Fruit fly (Drosophila melanogaster) whole organism, embryonic: ENCODE data around the gene CG31548.

Experiments
- Ada2b ChIP-seq: fragments of 200-800 bp; sonication (Bioruptor generic); IDR thresholded peaks from 2 replicates; pipeline ENCODE4 v1.3.6; 2022; ENCODE audit warnings: missing biosample characterization, missing genetic modification characterization
- Blimp-1 ChIP-seq: fragments of 200-800 bp; sonication (Bioruptor generic); optimal IDR thresholded peaks from 3 replicates; lab custom pipeline; 2018; ENCODE audit warnings: missing biosample characterization, missing genetic modification characterization, mild to moderate bottlenecking, moderate library complexity, missing genetic modification reagents
- CG10959 ChIP-seq: fragments of 200-800 bp; sonication (Bioruptor generic); IDR thresholded peaks from 2 replicates; pipeline ENCODE4 v1.3.6; 2022; ENCODE audit warnings: missing biosample characterization, missing genetic modification characterization
- CG12071 ChIP-seq: fragments of 200-800 bp; sonication (Bioruptor generic); optimal IDR thresholded peaks from 3 replicates; lab custom pipeline; 2018; ENCODE audit warnings: missing biosample characterization, mild to moderate bottlenecking, missing genetic modification characterization
- CG13424 ChIP-seq: fragments of 200-800 bp; sonication (Bioruptor generic); optimal IDR thresholded peaks from 2 replicates; lab custom pipeline; 2019; ENCODE audit warnings: missing biosample characterization, mild to moderate bottlenecking, missing genetic modification characterization, moderate library complexity
- CG15073 ChIP-seq: fragments of 200-800 bp; sonication (Bioruptor generic); optimal IDR thresholded peaks from 2 replicates; lab custom pipeline; 2016; ENCODE audit warnings: missing biosample characterization, missing genetic modification characterization
- CG17912 ChIP-seq: fragments of 200-800 bp; sonication (Bioruptor generic); optimal IDR thresholded peaks from 2 replicates; lab custom pipeline; 2018; ENCODE audit warnings: missing biosample characterization, mild to moderate bottlenecking, missing genetic modification characterization
- CG1832 ChIP-seq: fragments of 200-800 bp; sonication (Bioruptor generic); optimal IDR thresholded peaks from 2 replicates; lab custom pipeline; 2017; ENCODE audit warnings: missing biosample characterization, mild to moderate bottlenecking, missing genetic modification characterization, inconsistent platforms
- CG18599 ChIP-seq: fragments of 200-800 bp; sonication (Bioruptor generic); optimal IDR thresholded peaks from 3 replicates; lab custom pipeline; 2017; ENCODE audit warnings: missing biosample characterization, missing genetic modification characterization, mild to moderate bottlenecking, moderate library complexity, missing genetic modification reagents
- CG18764 ChIP-seq: fragments of 200-800 bp; sonication (Bioruptor generic); optimal IDR thresholded peaks from 3 replicates; lab custom pipeline; 2016; ENCODE audit warnings: missing biosample characterization, missing genetic modification characterization
- CG2129 ChIP-seq: fragments of 200-800 bp; sonication (Bioruptor generic); IDR thresholded peaks from 2 replicates; pipeline ENCODE4 v1.3.6; 2022; ENCODE audit warnings: missing biosample characterization, missing genetic modification characterization; ENCODE audit not compliant: partially characterized antibody
- CG3065 ChIP-seq: fragments of 200-800 bp; sonication (Bioruptor generic); optimal IDR thresholded peaks from 2 replicates; lab custom pipeline; 2016; ENCODE audit warnings: missing biosample characterization, missing genetic modification characterization
- CG4404 ChIP-seq: fragments of 200-800 bp; sonication (Bioruptor generic); IDR thresholded peaks from 2 replicates; pipeline ENCODE4 v1.3.6; 2022; ENCODE audit warnings: missing biosample characterization, missing genetic modification characterization
- CG4854 ChIP-seq: fragments of 200-800 bp; sonication (Bioruptor generic); optimal IDR thresholded peaks from 2 replicates; lab custom pipeline; 2016; ENCODE audit warnings: missing biosample characterization, missing genetic modification characterization, inconsistent platforms
- CG8478 ChIP-seq: fragments of >200 bp; optimal IDR thresholded peaks from 2 replicates; lab custom pipeline; 2018
- CG9797 ChIP-seq: fragments of 200-800 bp; sonication (Bioruptor generic); optimal IDR thresholded peaks from 3 replicates; lab custom pipeline; 2018; ENCODE audit warnings: missing biosample characterization, mild to moderate bottlenecking, missing genetic modification characterization
- CrebB ChIP-seq: fragments of 200-800 bp; sonication (Bioruptor generic); optimal IDR thresholded peaks from 3 replicates; lab custom pipeline; 2018; ENCODE audit warnings: missing biosample characterization, mild to moderate bottlenecking, missing genetic modification characterization
- Dad ChIP-seq: fragments of 200-800 bp; sonication (Bioruptor generic); optimal IDR thresholded peaks from 3 replicates; lab custom pipeline; 2016; ENCODE audit warnings: missing biosample characterization, missing genetic modification characterization
- Dll ChIP-seq: fragments of 200-800 bp; sonication (Bioruptor generic); IDR thresholded peaks from 4 replicates; pipeline ENCODE4 v1.3.6; 2022; ENCODE audit warnings: missing biosample characterization, missing genetic modification characterization; ENCODE audit not compliant: partially characterized antibody
- Doc2 ChIP-seq: fragments of 200-800 bp; sonication (Bioruptor generic); IDR thresholded peaks from 2 replicates; pipeline ENCODE4 v1.3.6; 2022; ENCODE audit warnings: missing biosample characterization, missing genetic modification characterization
- Dref ChIP-seq: fragments of 200-800 bp; sonication (Bioruptor generic); IDR thresholded peaks from 2 replicates; pipeline ENCODE4 v1.3.6; 2022; ENCODE audit warnings: missing biosample characterization, missing genetic modification characterization
- GATAe ChIP-seq: fragments of 200-800 bp; sonication (Bioruptor generic); conservative IDR thresholded peaks from 2 replicates; pipeline ENCODE4 v1.3.6; 2022; ENCODE audit warnings: missing biosample characterization, missing genetic modification characterization
- Gug ChIP-seq: fragments of 200-800 bp; sonication (Bioruptor generic); IDR thresholded peaks from 4 replicates; pipeline ENCODE4 v1.3.6; 2022; ENCODE audit warnings: missing biosample characterization, missing genetic modification characterization
- H2.0 ChIP-seq: fragments of 200-800 bp; sonication (Bioruptor generic); IDR thresholded peaks from 2 replicates; pipeline ENCODE4 v1.3.6; 2022; ENCODE audit warnings: missing biosample characterization, missing genetic modification characterization
- HmgD ChIP-seq: fragments of 200-800 bp; sonication (Bioruptor generic); optimal IDR thresholded peaks from 3 replicates; lab custom pipeline; 2016; ENCODE audit warnings: missing biosample characterization, missing genetic modification characterization
- Hr51 ChIP-seq, 2 experiments: fragments of 200-800 bp; sonication (Bioruptor generic); optimal IDR thresholded peaks; 2 replicates in 1 of 2; 3 replicates in 1 of 2; lab custom pipeline; 2016 to 2018; ENCODE audit warnings: missing biosample characterization in 2 of 2, missing genetic modification characterization in 2 of 2, mild to moderate bottlenecking in 1 of 2, moderate library complexity in 1 of 2
- Max ChIP-seq: fragments of 200-800 bp; sonication (Bioruptor generic); optimal IDR thresholded peaks from 2 replicates; lab custom pipeline; 2016; ENCODE audit warnings: missing biosample characterization, mild to moderate bottlenecking, missing genetic modification characterization
- Mes4 ChIP-seq: fragments of 200-800 bp; sonication (Bioruptor generic); optimal IDR thresholded peaks from 2 replicates; lab custom pipeline; 2016; ENCODE audit warnings: missing biosample characterization, missing genetic modification characterization
- NK7.1 ChIP-seq: fragments of 200-800 bp; sonication (Bioruptor generic); optimal IDR thresholded peaks from 3 replicates; lab custom pipeline; 2016; ENCODE audit warnings: missing biosample characterization, missing genetic modification characterization
- Oli ChIP-seq: fragments of 200-800 bp; sonication (Bioruptor generic); optimal IDR thresholded peaks from 2 replicates; lab custom pipeline; 2018; ENCODE audit warnings: missing biosample characterization, mild to moderate bottlenecking, missing genetic modification characterization, moderate library complexity
- Trl ChIP-seq, 3 experiments: fragments of >200 bp in 2 of 3; fragments of 200-800 bp in 1 of 3; sonication (Bioruptor generic) in 1 of 3; optimal IDR thresholded peaks; 2 replicates in 1 of 3; 3 replicates in 2 of 3; lab custom pipeline; 2016 to 2017; ENCODE audit warnings: missing biosample characterization in 1 of 3, missing genetic modification characterization in 1 of 3
- Xrp1 ChIP-seq: fragments of 200-800 bp; sonication (Bioruptor generic); IDR thresholded peaks from 2 replicates; pipeline ENCODE4 v1.3.6; 2022; ENCODE audit warnings: missing biosample characterization, missing genetic modification characterization
- ara ChIP-seq: fragments of 200-800 bp; sonication (Bioruptor generic); IDR thresholded peaks from 2 replicates; pipeline ENCODE4 v1.3.6; 2022; ENCODE audit warnings: missing biosample characterization, missing genetic modification characterization
- ash1 ChIP-seq: fragments of 200-800 bp; sonication (Bioruptor generic); optimal IDR thresholded peaks from 2 replicates; lab custom pipeline; 2018; ENCODE audit warnings: missing biosample characterization, mild to moderate bottlenecking, missing genetic modification characterization
- bowl ChIP-seq: fragments of 200-800 bp; sonication (Bioruptor generic); IDR thresholded peaks from 2 replicates; pipeline ENCODE4 v1.3.6; 2022; ENCODE audit warnings: missing biosample characterization, missing genetic modification characterization
- caup ChIP-seq: fragments of 200-800 bp; sonication (Bioruptor generic); optimal IDR thresholded peaks from 3 replicates; lab custom pipeline; 2017; ENCODE audit warnings: missing biosample characterization, mild to moderate bottlenecking, missing genetic modification characterization, moderate library complexity; ENCODE audit not compliant: severe bottlenecking
- da ChIP-seq: fragments of 200-800 bp; sonication (Bioruptor generic); optimal IDR thresholded peaks from 2 replicates; lab custom pipeline; 2016; ENCODE audit warnings: missing biosample characterization, missing genetic modification characterization
- dan ChIP-seq: fragments of 200-800 bp; sonication (Bioruptor generic); IDR thresholded peaks from 2 replicates; pipeline ENCODE4 v1.3.6; 2022; ENCODE audit warnings: missing biosample characterization, missing genetic modification characterization
- dmrt99B ChIP-seq: fragments of 200-800 bp; sonication (Bioruptor generic); optimal IDR thresholded peaks from 2 replicates; lab custom pipeline; 2018; ENCODE audit warnings: missing biosample characterization, mild to moderate bottlenecking, missing genetic modification characterization, moderate library complexity
- emc ChIP-seq: fragments of 200-800 bp; sonication (Bioruptor generic); optimal IDR thresholded peaks from 2 replicates; lab custom pipeline; 2016; ENCODE audit warnings: missing biosample characterization, missing genetic modification characterization
- h ChIP-seq: fragments of >200 bp; optimal IDR thresholded peaks from 2 replicates; lab custom pipeline; 2017
- insv ChIP-seq, 2 experiments: fragments of 200-800 bp; sonication (Bioruptor generic); optimal IDR thresholded peaks; 3 replicates each; lab custom pipeline; 2016 to 2018; ENCODE audit warnings: missing biosample characterization in 2 of 2, missing genetic modification characterization in 2 of 2
- ken ChIP-seq: fragments of 200-800 bp; sonication (Bioruptor generic); IDR thresholded peaks from 3 replicates; pipeline ENCODE4 v1.3.6; 2022; ENCODE audit warnings: missing biosample characterization, missing genetic modification characterization
- luna ChIP-seq: fragments of 200-800 bp; sonication (Bioruptor generic); optimal IDR thresholded peaks from 2 replicates; lab custom pipeline; 2016; ENCODE audit warnings: missing biosample characterization, missing genetic modification characterization
- onecut ChIP-seq: fragments of 200-800 bp; sonication (Bioruptor generic); IDR thresholded peaks from 2 replicates; pipeline ENCODE4 v1.3.6; 2022; ENCODE audit warnings: missing biosample characterization, missing genetic modification characterization
- rib ChIP-seq: fragments of 200-800 bp; sonication (Bioruptor generic); IDR thresholded peaks from 2 replicates; pipeline ENCODE4 v1.3.6; 2022; ENCODE audit warnings: missing biosample characterization, missing genetic modification characterization
- sim ChIP-seq: fragments of 200-800 bp; sonication (Bioruptor generic); IDR thresholded peaks from 2 replicates; pipeline ENCODE4 v1.3.6; 2022; ENCODE audit warnings: missing biosample characterization, missing genetic modification characterization
- sima ChIP-seq: fragments of 200-800 bp; sonication (Bioruptor generic); optimal IDR thresholded peaks from 2 replicates; lab custom pipeline; 2016; ENCODE audit warnings: missing biosample characterization, missing genetic modification characterization
- slou ChIP-seq: fragments of 200-800 bp; sonication (Bioruptor generic); optimal IDR thresholded peaks from 3 replicates; lab custom pipeline; 2016; ENCODE audit warnings: missing biosample characterization, missing genetic modification characterization
- toy ChIP-seq: fragments of 200-800 bp; sonication (Bioruptor generic); IDR thresholded peaks from 2 replicates; pipeline ENCODE4 v1.3.6; 2022; ENCODE audit warnings: missing biosample characterization, missing genetic modification characterization
- usp ChIP-seq: fragments of >200 bp; optimal IDR thresholded peaks from 2 replicates; lab custom pipeline; 2017; ENCODE audit warnings: missing biosample characterization, missing genetic modification characterization
- zfh2 ChIP-seq: fragments of 200-800 bp; sonication (Bioruptor generic); optimal IDR thresholded peaks from 2 replicates; lab custom pipeline; 2016; ENCODE audit warnings: missing biosample characterization, missing genetic modification characterization

Gene CG31548

dm6 chr3R:5591398-5591853 is 45.2 kb downstream of the CG31548 start, which contains the start of the genes noi and Vha26 (continued):
- TF ChIP-seq ara (no peak), Oli (tag; lab: Kevin White, UChicago) (no peak), Hr51 (GFP tag; optimal IDR thresholded peaks at IDR 0.05; lab: Kevin White, UChicago) (peak in 1 of 2 experiments; percentile 48), Dref (GFP tag; lab: Robert Waterston, UW) (peak; percentile 73), dan (no peak), CG17912 (GFP tag; lab: Kevin White, UChicago) (no peak), HmgD (GFP tag; lab: Kevin White, UChicago) (no peak), CG1832 (GFP tag; lab: Kevin White, UChicago) (no peak), Blimp-1 (GFP tag; lab: Kevin White, UChicago) (no peak), rib (GFP tag; lab: Robert Waterston, UW) (no peak), NK7.1 (GFP tag; lab: Kevin White, UChicago) (no peak), caup (GFP tag; lab: Kevin White, UChicago) (peak; percentile 31), Gug (GFP tag; lab: Robert Waterston, UW) (0 out of 4 replicates have a peak, but pooled peaks have one; percentile 23), CG3065 (no peak), usp (no peak), CG4404 (GFP tag; lab: Robert Waterston, UW) (no peak), da (GFP tag; lab: Kevin White, UChicago) (peak; percentile 8), CG13424 (tag; lab: Kevin White, UChicago) (peak; percentile 63), Doc2 (GFP tag; lab: Robert Waterston, UW) (no peak), sim (GFP tag; lab: Robert Waterston, UW) (no peak), CG4854 (GFP tag; lab: Kevin White, UChicago) (no peak), CrebB (tag; lab: Kevin White, UChicago) (no peak), Dad (GFP tag; lab: Kevin White, UChicago) (no peak), CG18599 (no peak), Ada2b (GFP tag; lab: Robert Waterston, UW) (no peak), sima (no peak), CG9797 (GFP tag; lab: Kevin White, UChicago) (peak; percentile 86), Dll (peak; percentile 62; the same call in 2 of the 4 replicates), zfh2 (GFP tag; lab: Kevin White, UChicago) (peak; percentile 59), onecut (GFP tag; lab: Robert Waterston, UW) (peak; percentile 59), Xrp1 (GFP tag; lab: Robert Waterston, UW) (peak; percentile 10; the same call in 1 of the 2 replicates), h (no peak), dmrt99B (tag; lab: Kevin White, UChicago) (no peak), insv (GFP tag; optimal IDR thresholded peaks at IDR 0.05; lab: Kevin White, UChicago) (no peak), emc (no peak), ash1 (GFP tag; lab: Kevin White, UChicago) (no peak), CG8478 (lab: Kevin White, UChicago) (no peak), Trl (optimal IDR thresholded peaks at IDR 0.05; lab: Kevin White, UChicago) (no peak), Trl (GFP tag; optimal IDR thresholded peaks at IDR 0.05; lab: Kevin White, UChicago) (no peak), CG15073 (GFP tag; lab: Kevin White, UChicago) (no peak), H2.0 (GFP tag; lab: Robert Waterston, UW) (no peak), GATAe (no peak), luna (GFP tag; lab: Kevin White, UChicago) (no peak), Max (GFP tag; lab: Kevin White, UChicago) (peak; percentile 41), CG12071 (GFP tag; lab: Kevin White, UChicago) (no peak), CG10959 (GFP tag; lab: Robert Waterston, UW) (no peak), ken (GFP tag; lab: Robert Waterston, UW) (no peak), slou (GFP tag; lab: Kevin White, UChicago) (peak; percentile 10), Mes4 (peak; percentile 31), bowl (GFP tag; lab: Robert Waterston, UW) (no peak), CG2129 (GFP tag; lab: Robert Waterston, UW) (peak; percentile 51), toy (GFP tag; lab: Robert Waterston, UW) (no peak), CG18764 (GFP tag; lab: Kevin White, UChicago) (peak; percentile 29)
